Fruit fly (Drosophila melanogaster) whole organism, adult: ENCODE data around the gene Octbeta2R.

ENCODE experiments used
- CG11617 ChIP-seq: fragments of 200-800 bp; sonication (Bioruptor generic); optimal IDR thresholded peaks from 2 replicates; lab custom pipeline; 2017; ENCODE audit warnings: mild to moderate bottlenecking, missing biosample characterization, missing genetic modification reagents, missing genetic modification characterization
- CG12768 ChIP-seq: fragments of 200-800 bp; sonication (Bioruptor generic); optimal IDR thresholded peaks from 2 replicates; lab custom pipeline; 2017; ENCODE audit warnings: missing biosample characterization, missing genetic modification characterization, mild to moderate bottlenecking, moderate library complexity, missing genetic modification reagents
- CG14711 ChIP-seq: fragments of 200-800 bp; sonication (Bioruptor generic); optimal IDR thresholded peaks from 2 replicates; lab custom pipeline; 2018; ENCODE audit warnings: missing biosample characterization, mild to moderate bottlenecking, missing genetic modification characterization, moderate library complexity
- CG33017 ChIP-seq: fragments of 200-800 bp; sonication (Bioruptor generic); optimal IDR thresholded peaks from 2 replicates; lab custom pipeline; 2018; ENCODE audit warnings: missing biosample characterization, mild to moderate bottlenecking, missing genetic modification characterization, moderate library complexity
- CG5204 ChIP-seq: fragments of 200-800 bp; sonication (Bioruptor generic); optimal IDR thresholded peaks from 2 replicates; lab custom pipeline; 2016; ENCODE audit warnings: missing biosample characterization, missing genetic modification characterization
- Clk ChIP-seq: fragments of 200-800 bp; sonication (Bioruptor generic); optimal IDR thresholded peaks from 2 replicates; lab custom pipeline; 2017; ENCODE audit warnings: missing biosample characterization, missing genetic modification characterization
- Crg-1 ChIP-seq: fragments of 200-800 bp; sonication (Bioruptor generic); optimal IDR thresholded peaks from 2 replicates; lab custom pipeline; 2016; ENCODE audit warnings: missing biosample characterization, missing genetic modification characterization
- Hr96 ChIP-seq: fragments of 200-800 bp; sonication (Bioruptor generic); optimal IDR thresholded peaks from 2 replicates; lab custom pipeline; 2016; ENCODE audit warnings: missing biosample characterization, missing genetic modification characterization
- Mnt ChIP-seq: fragments of 200-800 bp; sonication (Bioruptor generic); optimal IDR thresholded peaks from 2 replicates; lab custom pipeline; 2016; ENCODE audit warnings: missing biosample characterization, mild to moderate bottlenecking, missing genetic modification characterization
- cic ChIP-seq: fragments of 200-800 bp; sonication (Bioruptor generic); optimal IDR thresholded peaks from 2 replicates; lab custom pipeline; 2017; ENCODE audit warnings: missing biosample characterization, mild to moderate bottlenecking, missing genetic modification characterization, moderate library complexity
- ovo ChIP-seq: fragments of 200-800 bp; sonication (Bioruptor generic); optimal IDR thresholded peaks from 2 replicates; lab custom pipeline; 2016; ENCODE audit warnings: missing biosample characterization, missing genetic modification characterization
- pad ChIP-seq: fragments of 200-800 bp; sonication (Bioruptor generic); optimal IDR thresholded peaks from 3 replicates; lab custom pipeline; 2017; ENCODE audit warnings: missing biosample characterization, missing genetic modification characterization, mild to moderate bottlenecking, moderate library complexity, missing genetic modification reagents
- tj ChIP-seq: fragments of 200-800 bp; sonication (Bioruptor generic); optimal IDR thresholded peaks from 3 replicates; lab custom pipeline; 2017; ENCODE audit warnings: missing biosample characterization, mild to moderate bottlenecking, missing genetic modification characterization, moderate library complexity

dm6 chr3R:12626674-12627382 is 31.3 kb upstream of the Octbeta2R start:
- TF ChIP-seq CG5204 (GFP tag; lab: Kevin White, UChicago) = no peak
- no peak for TF ChIP-seq CG33017 (tag; lab: Kevin White, UChicago)
- TF ChIP-seq Crg-1 (GFP tag; lab: Kevin White, UChicago) = no peak
- no peak for TF ChIP-seq tj (GFP tag; lab: Kevin White, UChicago)
- TF ChIP-seq CG11617 (GFP tag; lab: Kevin White, UChicago) = no peak
- TF ChIP-seq CG14711 (tag; lab: Kevin White, UChicago) = no peak
- peak; percentile 3 for TF ChIP-seq CG12768 (GFP tag; lab: Kevin White, UChicago)
- TF ChIP-seq Clk (GFP tag; lab: Kevin White, UChicago) = no peak
- peak; percentile 19 for TF ChIP-seq cic (GFP tag; lab: Kevin White, UChicago)
- TF ChIP-seq Hr96 (GFP tag; lab: Kevin White, UChicago) = peak; percentile 2
- no peak for TF ChIP-seq pad
- no peak for TF ChIP-seq ovo (GFP tag; lab: Kevin White, UChicago)
- TF ChIP-seq Mnt (GFP tag; lab: Kevin White, UChicago) = peak; percentile 54
